Fruit fly (Drosophila melanogaster): Measurements from ENCODE around the gene scramb1.

dm6 chr3L:10247579-10247978, 22.5 kb upstream of the scramb1 start:
- no peak for TF ChIP-seq CG11617 (GFP tag; optimal IDR thresholded peaks at IDR 0.05)
- TF ChIP-seq ovo (GFP tag; optimal IDR thresholded peaks at IDR 0.05), result no peak
- no peak for TF ChIP-seq pad (GFP tag; optimal IDR thresholded peaks at IDR 0.05)

Data from whole organism, adult.